Worm (Caenorhabditis elegans) whole organism, early embryonic: Measurements from ENCODE around the gene chw-1.

Source experiments
- ama-1 ChIP-seq: fragments of 150-350 bp; optimal IDR thresholded peaks from 2 replicates; lab custom pipeline; 2014
- ceh-36 ChIP-seq: sonication (generic microtip); optimal IDR thresholded peaks from 2 replicates; lab custom pipeline; 2016; ENCODE audit warnings: missing genetic modification characterization, inconsistent platforms, missing compliant biosample characterization

- TF ChIP-seq ama-1 (lab: Kevin White, UChicago) (no peak), ceh-36 (no peak)
These were observed 28.4 kb upstream of the chw-1 start, which contains the start of gene Y32F6A.4 for ce11 chrV:10433721-10434120.
